Fruit fly (Drosophila melanogaster) whole organism: ENCODE results near the gene G6P.

Experiments used
- CG8478 ChIP-seq: fragments of >200 bp; optimal IDR thresholded peaks from 2 replicates; lab custom pipeline; 2018; ENCODE audit warnings: inconsistent platforms
- Dll ChIP-seq: fragments of >200 bp; optimal IDR thresholded peaks from 2 replicates; lab custom pipeline; 2017
- EcR ChIP-seq, 2 experiments: fragments of >200 bp; optimal IDR thresholded peaks; 2 replicates each; lab custom pipeline; 2017; ENCODE audit warnings: missing biosample characterization in 2 of 2, missing genetic modification characterization in 2 of 2, missing genetic modification reagents in 2 of 2
- pan ChIP-seq: fragments of >200 bp; optimal IDR thresholded peaks from 2 replicates; lab custom pipeline; 2017
- psq ChIP-seq: fragments of >200 bp; optimal IDR thresholded peaks from 2 replicates; lab custom pipeline; 2017
- usp ChIP-seq: fragments of >200 bp; optimal IDR thresholded peaks from 2 replicates; lab custom pipeline; 2017; ENCODE audit warnings: missing biosample characterization, missing genetic modification characterization, mixed read lengths

G6P gene

DNA sequence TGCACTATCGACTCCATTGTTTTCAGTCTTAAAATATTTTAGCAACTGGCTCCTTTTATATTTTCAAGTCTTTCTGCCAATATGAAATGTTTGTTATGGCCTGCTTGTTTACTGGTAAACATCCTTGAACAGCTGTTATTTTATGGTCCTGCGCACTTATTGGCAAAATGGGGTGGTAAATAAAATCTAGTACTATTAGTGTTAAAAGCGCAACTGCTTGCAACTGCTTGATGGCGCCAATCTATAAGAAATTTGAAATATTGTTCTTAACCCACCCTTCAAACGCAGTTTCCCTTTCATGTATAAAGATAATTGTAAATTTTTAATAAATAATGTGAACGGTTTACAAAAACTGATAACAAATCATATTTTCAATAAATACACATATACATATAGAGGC lies at the start of gene G6P:
TSS of gene G6P (minus strand) at position 88 of the 400 bp plus-strand sequence.
- no peak for TF ChIP-seq psq (lab: Kevin White, UChicago)
- TF ChIP-seq pan (lab: Kevin White, UChicago) = no peak
- no peak for TF ChIP-seq Dll (lab: Kevin White, UChicago)
- no peak for TF ChIP-seq EcR (GFP tag; optimal IDR thresholded peaks at IDR 0.05; lab: Kevin White, UChicago)
- TF ChIP-seq CG8478 (lab: Kevin White, UChicago) = no peak
- TF ChIP-seq usp (GFP tag; lab: Kevin White, UChicago) = no peak

DNA sequence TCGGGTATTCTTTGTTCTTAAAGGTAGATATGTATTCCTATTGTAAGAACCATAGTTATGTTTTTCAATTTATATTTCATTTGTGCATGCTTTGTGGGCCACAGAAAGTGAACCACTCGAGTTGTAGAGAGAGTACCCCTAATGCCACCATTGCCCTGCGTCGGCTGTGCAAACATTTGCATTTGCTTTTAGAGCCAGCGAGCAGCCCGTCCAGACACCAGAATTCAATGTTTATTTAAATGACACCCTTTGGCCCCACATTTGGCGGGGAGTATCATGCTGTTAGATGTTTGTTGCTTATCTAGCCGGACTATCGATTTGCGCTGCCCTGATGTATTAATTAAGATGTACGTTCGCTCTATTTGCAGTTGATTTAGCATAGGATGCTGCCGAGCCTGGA lies 49.0 kb upstream of the G6P start:
- TF ChIP-seq usp (GFP tag; lab: Kevin White, UChicago) (no peak), CG8478 (lab: Kevin White, UChicago) (no peak), psq (lab: Kevin White, UChicago) (no peak), Dll (lab: Kevin White, UChicago) (no peak), EcR (GFP tag; optimal IDR thresholded peaks at IDR 0.05; lab: Kevin White, UChicago) (no peak), pan (lab: Kevin White, UChicago) (no peak)

DNA sequence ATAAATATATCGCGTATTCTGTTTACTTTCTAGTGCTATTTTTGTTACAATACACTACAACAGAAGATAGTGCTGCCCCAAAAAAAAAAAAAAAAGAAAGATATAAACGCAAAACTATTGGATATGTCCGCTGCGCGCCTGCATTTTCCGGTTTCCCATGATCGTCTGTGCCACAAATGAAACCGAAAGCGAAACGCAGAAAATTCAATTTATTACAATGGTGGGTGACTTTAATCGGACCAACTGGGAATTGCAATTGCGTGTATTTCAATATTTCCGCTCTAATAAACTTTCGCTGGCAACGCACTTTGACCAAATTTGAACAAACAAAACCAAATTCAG lies 47.0 kb upstream of the G6P start:
- TF ChIP-seq pan (lab: Kevin White, UChicago) (no peak), psq (lab: Kevin White, UChicago) (no peak), Dll (lab: Kevin White, UChicago) (no peak), EcR (GFP tag; optimal IDR thresholded peaks at IDR 0.05; lab: Kevin White, UChicago) (no peak)

DNA sequence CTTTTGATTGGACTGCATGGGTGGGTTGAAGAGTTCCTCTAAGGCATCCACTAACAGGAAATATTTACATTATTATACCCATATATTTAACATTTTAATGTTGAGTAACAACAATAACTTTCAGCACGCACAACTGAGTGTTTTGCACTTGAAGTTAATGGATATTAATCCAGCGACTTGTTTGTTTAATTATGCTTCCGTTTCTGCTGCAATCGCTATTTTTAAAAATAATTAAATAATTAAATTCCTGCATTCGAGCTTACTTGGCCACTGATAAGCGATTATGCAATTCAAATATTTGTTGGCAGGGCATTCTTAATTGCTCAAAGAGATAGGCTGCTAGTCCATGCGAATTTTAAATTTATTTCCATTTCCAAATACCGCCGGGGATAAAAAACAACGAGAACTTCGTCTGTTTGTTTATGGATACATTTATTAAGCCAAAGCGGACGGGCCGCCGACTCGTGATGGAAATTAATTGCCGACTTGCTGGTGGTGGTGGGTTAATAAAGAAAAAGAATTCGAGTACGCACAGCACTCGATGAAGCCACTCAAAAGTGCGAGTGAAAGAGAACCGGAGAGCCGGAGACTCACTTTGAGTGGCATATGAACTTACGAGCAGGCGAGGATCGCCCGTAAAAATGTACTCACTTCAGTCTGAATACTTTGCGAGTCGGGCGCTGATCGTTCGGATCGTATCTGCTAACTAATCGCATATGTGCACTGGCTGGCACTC lies 46.5 kb upstream of the G6P start:
- TF ChIP-seq pan (lab: Kevin White, UChicago) (no peak), Dll (lab: Kevin White, UChicago) (no peak), EcR (GFP tag; optimal IDR thresholded peaks at IDR 0.05; lab: Kevin White, UChicago) (no peak), usp (GFP tag; lab: Kevin White, UChicago) (no peak), psq (lab: Kevin White, UChicago) (no peak), CG8478 (lab: Kevin White, UChicago) (no peak)

DNA sequence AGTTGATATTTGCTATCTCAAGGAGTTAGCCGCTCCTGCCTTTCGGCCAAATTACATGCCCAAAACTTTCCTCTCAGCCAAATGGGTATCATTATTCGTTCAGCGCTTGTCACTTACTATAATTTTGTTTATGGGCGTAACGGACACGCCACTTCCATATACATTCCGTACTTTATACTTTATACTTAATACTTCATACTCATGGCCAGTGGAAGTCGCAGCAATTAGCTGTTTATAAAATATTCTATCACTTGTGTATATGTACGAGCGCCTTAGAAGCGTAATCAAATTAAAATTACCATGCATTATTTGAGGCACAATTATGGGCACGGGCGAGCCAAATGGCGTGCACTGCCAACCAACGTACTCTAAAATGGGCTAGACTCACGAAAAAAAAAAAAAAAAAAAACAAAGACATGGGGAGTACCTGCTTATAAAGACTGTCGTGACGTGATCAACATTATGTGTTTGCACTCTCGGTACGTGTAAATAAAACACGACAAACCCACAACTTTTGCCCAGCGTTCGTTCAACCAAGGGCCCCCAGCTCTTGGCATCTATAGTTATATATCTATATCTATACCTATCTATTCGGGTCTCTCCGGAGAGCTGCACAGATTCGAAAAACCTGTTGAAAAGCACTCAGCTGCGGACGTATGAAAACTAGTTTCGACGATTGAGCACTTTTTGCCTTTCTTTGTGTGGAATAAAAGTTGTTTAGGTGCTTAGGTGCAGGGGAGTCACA lies 45.8 kb upstream of the G6P start:
- TF ChIP-seq EcR (GFP tag; optimal IDR thresholded peaks at IDR 0.05; lab: Kevin White, UChicago) (peak in 1 of 2 experiments; percentile 73), Dll (lab: Kevin White, UChicago) (no peak), usp (GFP tag; lab: Kevin White, UChicago) (no peak)

DNA sequence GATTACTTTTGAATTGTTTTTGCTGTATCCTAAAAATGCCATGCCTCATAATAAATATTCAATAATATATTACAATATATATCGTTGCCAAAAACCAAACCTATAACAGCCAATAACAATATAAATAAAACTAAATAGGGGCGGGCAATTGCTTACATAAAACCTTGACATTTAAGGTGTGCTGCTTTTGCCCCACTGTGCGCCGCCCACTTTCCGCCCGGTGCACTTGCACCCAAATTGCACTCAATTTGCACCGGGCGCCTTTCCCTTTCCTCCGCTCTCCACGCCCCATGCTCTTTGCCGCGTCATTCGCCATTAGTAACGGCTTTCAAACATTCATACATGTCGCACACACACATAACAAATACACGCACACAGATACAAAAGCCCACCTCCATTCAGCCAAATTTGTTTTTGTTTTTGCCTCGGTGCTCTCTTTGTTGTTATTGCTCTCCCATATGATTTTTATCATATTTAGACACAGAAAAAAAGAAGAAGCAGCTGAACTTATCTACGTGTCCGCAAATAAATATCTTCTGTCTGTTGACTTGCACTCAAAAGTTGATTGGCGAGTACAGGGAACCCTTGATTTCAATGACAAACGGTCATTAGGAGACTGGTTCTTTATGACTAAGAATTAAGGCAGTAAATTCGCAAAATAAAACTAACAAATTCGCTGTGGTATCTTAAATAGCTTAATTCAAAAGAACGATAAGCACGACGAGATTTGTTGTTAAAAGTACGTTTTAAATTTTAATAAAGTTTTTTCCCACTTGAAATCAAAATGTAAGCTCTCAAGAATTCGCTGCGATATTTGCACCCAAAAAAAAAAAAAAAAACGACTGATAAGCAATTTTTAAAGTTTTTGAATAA lies 42.5 kb upstream of the G6P start:
- no peak for TF ChIP-seq pan (lab: Kevin White, UChicago)
- no peak for TF ChIP-seq CG8478 (lab: Kevin White, UChicago)
- TF ChIP-seq Dll (lab: Kevin White, UChicago) = no peak
- TF ChIP-seq EcR (GFP tag; optimal IDR thresholded peaks at IDR 0.05; lab: Kevin White, UChicago) = no peak
- TF ChIP-seq usp (GFP tag; lab: Kevin White, UChicago) = no peak
- no peak for TF ChIP-seq psq (lab: Kevin White, UChicago)

DNA sequence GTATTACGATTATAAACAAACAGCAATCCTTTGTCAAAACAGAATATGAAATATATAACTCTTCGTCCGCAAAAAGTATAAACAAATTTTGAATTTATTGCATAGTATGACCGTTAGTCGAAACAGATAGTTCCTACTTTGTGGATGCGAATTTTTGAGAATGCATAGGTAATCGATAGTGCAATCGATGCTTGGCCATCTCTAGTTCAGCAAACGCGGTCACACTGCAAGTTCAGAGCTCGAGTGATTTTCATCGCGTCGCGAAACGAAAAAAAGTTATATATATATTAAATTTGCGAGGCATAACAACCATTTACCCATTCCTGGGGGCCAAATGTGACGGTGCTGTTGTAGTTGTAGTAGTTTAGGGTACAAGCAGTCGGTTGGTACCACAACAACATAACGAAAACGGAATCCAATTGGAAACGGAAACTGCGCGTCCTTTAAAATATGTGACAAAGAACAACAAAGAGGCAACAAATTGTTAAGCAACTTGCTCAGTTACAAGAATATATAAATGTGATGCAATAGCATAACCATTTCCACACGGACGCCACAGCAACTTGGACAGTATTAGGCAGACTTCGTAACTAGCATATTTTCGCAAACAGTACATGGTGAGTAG lies 41.5 kb upstream of the G6P start, which contains the start of gene CG2991:
TSS of gene CG2991 (plus strand) at position 205 of the 625 bp plus-strand sequence.
- TF ChIP-seq pan (lab: Kevin White, UChicago) = peak; percentile 18
- no peak for TF ChIP-seq usp (GFP tag; lab: Kevin White, UChicago)
- no peak for TF ChIP-seq psq (lab: Kevin White, UChicago)

DNA sequence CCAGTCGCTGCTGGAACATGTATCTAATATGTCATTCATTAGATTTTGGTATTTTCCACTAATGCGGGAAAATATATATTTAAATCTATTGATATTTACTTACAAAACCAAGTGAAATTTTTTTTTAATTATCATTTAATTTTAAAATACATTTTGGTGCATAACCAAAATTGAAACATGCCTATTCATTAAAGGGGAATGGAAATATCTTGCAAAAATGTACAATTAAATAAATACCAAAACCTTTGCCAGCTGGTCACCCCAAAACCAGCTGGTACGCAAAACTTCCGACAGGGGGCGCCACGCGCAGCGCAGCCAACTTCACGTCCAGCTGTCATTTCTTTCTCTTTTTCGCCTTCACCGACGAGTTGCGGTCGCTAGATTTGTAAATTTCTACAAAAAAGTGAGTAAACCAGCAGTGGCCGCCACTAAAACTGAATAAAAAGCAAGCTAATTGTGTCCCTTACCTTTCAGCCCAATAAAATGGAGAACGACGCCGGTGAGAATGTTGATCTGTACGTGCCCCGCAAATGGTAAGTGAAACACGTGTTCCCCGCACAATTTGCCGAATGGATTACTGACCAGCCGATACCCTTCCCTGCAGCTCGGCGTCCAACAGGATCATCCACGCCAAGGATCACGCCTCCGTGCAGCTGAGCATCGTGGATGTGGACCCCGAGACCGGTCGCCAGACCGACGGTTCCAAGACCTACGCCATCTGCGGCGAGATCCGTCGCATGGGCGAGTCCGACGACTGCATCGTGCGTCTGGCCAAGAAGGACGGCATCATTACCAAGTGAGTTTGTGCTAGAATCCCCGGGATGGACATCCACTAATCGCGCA lies 40.4 kb upstream of the G6P start, which contains the start of the genes CG3104 and RpS21:
TSS of gene CG3104 (minus strand) at position 6 of the 843 bp plus-strand sequence.
TSS of gene RpS21 (plus strand) at position 298 of the 843 bp plus-strand sequence.
- TF ChIP-seq usp (GFP tag; lab: Kevin White, UChicago) (no peak), Dll (lab: Kevin White, UChicago) (no peak), CG8478 (lab: Kevin White, UChicago) (no peak), pan (lab: Kevin White, UChicago) (no peak), psq (lab: Kevin White, UChicago) (no peak), EcR (GFP tag; optimal IDR thresholded peaks at IDR 0.05; lab: Kevin White, UChicago) (no peak)

DNA sequence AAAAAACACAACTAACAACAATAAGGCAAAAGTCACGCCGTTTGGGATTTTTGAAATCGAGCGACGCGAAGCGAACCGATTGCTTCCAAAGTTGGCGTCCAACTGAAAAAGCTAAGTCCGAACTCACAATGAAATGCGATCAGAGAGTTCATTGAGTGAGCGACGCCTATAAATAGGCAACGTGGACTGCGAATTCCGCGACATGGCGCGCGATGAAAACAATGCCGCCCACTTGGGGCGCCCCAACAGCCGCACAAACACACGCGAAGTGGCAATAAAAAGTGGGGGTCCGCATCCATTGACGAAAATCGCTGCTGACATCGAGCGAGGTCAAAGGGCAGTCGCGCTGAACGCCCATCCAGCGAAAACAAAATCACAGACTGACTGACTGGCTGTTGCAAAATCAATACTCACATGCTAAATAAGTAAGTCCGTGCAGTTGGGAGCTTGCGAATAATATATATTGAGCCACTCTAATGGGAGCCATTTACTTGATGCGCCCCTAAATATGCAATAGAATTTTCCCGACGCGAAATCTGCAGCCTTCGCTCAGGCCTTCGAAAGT lies 39.7 kb upstream of the G6P start:
- no peak for TF ChIP-seq psq (lab: Kevin White, UChicago)
- no peak for TF ChIP-seq EcR (GFP tag; optimal IDR thresholded peaks at IDR 0.05; lab: Kevin White, UChicago)
- TF ChIP-seq usp (GFP tag; lab: Kevin White, UChicago) = no peak
- TF ChIP-seq Dll (lab: Kevin White, UChicago) = no peak
- no peak for TF ChIP-seq pan (lab: Kevin White, UChicago)
- no peak for TF ChIP-seq CG8478 (lab: Kevin White, UChicago)
